Fruit fly (Drosophila melanogaster) whole organism, embryonic: ENCODE measurements around the gene spirit.

Experiments
- Adf1 ChIP-seq: fragments of 200-800 bp; sonication (Bioruptor generic); IDR thresholded peaks from 2 replicates; pipeline ENCODE4 v1.3.6; 2022; ENCODE audit warnings: missing biosample characterization, missing genetic modification characterization
- B-H1 ChIP-seq: fragments of 200-800 bp; sonication (Bioruptor generic); IDR thresholded peaks from 3 replicates; pipeline ENCODE4 v1.3.6; 2022; ENCODE audit warnings: missing biosample characterization, missing genetic modification characterization
- CG10321 ChIP-seq: fragments of 200-800 bp; sonication (Bioruptor generic); IDR thresholded peaks from 2 replicates; pipeline ENCODE4 v1.3.6; 2022; ENCODE audit warnings: missing biosample characterization, missing genetic modification characterization
- CG10979 ChIP-seq: fragments of 200-800 bp; sonication (Bioruptor generic); optimal IDR thresholded peaks from 2 replicates; lab custom pipeline; 2018; ENCODE audit warnings: missing biosample characterization, mild to moderate bottlenecking, missing genetic modification characterization, moderate library complexity
- CG12155 ChIP-seq: fragments of 200-800 bp; sonication (Bioruptor generic); optimal IDR thresholded peaks from 3 replicates; lab custom pipeline; 2016; ENCODE audit warnings: missing biosample characterization, missing genetic modification characterization
- CG12219 ChIP-seq: fragments of 200-800 bp; sonication (Bioruptor generic); optimal IDR thresholded peaks from 3 replicates; lab custom pipeline; 2018; ENCODE audit warnings: missing biosample characterization, mild to moderate bottlenecking, missing genetic modification characterization
- CG12391 ChIP-seq: fragments of 200-800 bp; sonication (Bioruptor generic); optimal IDR thresholded peaks from 3 replicates; lab custom pipeline; 2018; ENCODE audit warnings: missing biosample characterization, mild to moderate bottlenecking, missing genetic modification characterization, moderate library complexity
- CG12659 ChIP-seq: fragments of 200-800 bp; sonication (Bioruptor generic); optimal IDR thresholded peaks from 3 replicates; lab custom pipeline; 2017; ENCODE audit warnings: mild to moderate bottlenecking, missing biosample characterization, missing genetic modification reagents, missing genetic modification characterization
- CG12769 ChIP-seq: fragments of 200-800 bp; sonication (Bioruptor generic); optimal IDR thresholded peaks from 2 replicates; lab custom pipeline; 2019; ENCODE audit warnings: missing biosample characterization, mild to moderate bottlenecking, missing genetic modification characterization, moderate library complexity
- CG14441 ChIP-seq: fragments of 200-800 bp; sonication (Bioruptor generic); IDR thresholded peaks from 2 replicates; pipeline ENCODE4 v1.3.6; 2022; ENCODE audit warnings: missing biosample characterization, missing genetic modification characterization
- CG15269 ChIP-seq: fragments of 200-800 bp; sonication (Bioruptor generic); optimal IDR thresholded peaks from 2 replicates; lab custom pipeline; 2018; ENCODE audit warnings: missing biosample characterization, mild to moderate bottlenecking, missing genetic modification characterization, moderate library complexity
- CG1602 ChIP-seq: fragments of 200-800 bp; sonication (Bioruptor generic); optimal IDR thresholded peaks from 3 replicates; lab custom pipeline; 2016; ENCODE audit warnings: missing biosample characterization, missing genetic modification characterization
- CG17385 ChIP-seq: fragments of 200-800 bp; sonication (Bioruptor generic); optimal IDR thresholded peaks from 3 replicates; lab custom pipeline; 2018; ENCODE audit warnings: missing biosample characterization, mild to moderate bottlenecking, missing genetic modification characterization
- CG18599 ChIP-seq: fragments of 200-800 bp; sonication (Bioruptor generic); optimal IDR thresholded peaks from 3 replicates; lab custom pipeline; 2017; ENCODE audit warnings: missing biosample characterization, missing genetic modification characterization, mild to moderate bottlenecking, moderate library complexity, missing genetic modification reagents
- CG2120 ChIP-seq: fragments of 200-800 bp; sonication (Bioruptor generic); optimal IDR thresholded peaks from 3 replicates; lab custom pipeline; 2016; ENCODE audit warnings: missing biosample characterization, missing genetic modification characterization
- CG2202 ChIP-seq: fragments of 200-800 bp; sonication (Bioruptor generic); optimal IDR thresholded peaks from 2 replicates; lab custom pipeline; 2018; ENCODE audit warnings: missing biosample characterization, mild to moderate bottlenecking, missing genetic modification characterization
- CG30403 ChIP-seq: fragments of 200-800 bp; sonication (Bioruptor generic); optimal IDR thresholded peaks from 3 replicates; lab custom pipeline; 2016; ENCODE audit warnings: missing biosample characterization, missing genetic modification characterization
- CG31388 ChIP-seq: fragments of 200-800 bp; sonication (Bioruptor generic); optimal IDR thresholded peaks from 2 replicates; lab custom pipeline; 2016; ENCODE audit warnings: missing biosample characterization, missing genetic modification characterization
- CG32532 ChIP-seq: fragments of 200-800 bp; sonication (Bioruptor generic); IDR thresholded peaks from 2 replicates; pipeline ENCODE4 v1.3.6; 2022; ENCODE audit warnings: missing biosample characterization, missing genetic modification characterization
- CG7271 ChIP-seq: fragments of 200-800 bp; sonication (Bioruptor generic); optimal IDR thresholded peaks from 2 replicates; lab custom pipeline; 2018; ENCODE audit warnings: missing biosample characterization, mild to moderate bottlenecking, missing genetic modification characterization, moderate library complexity
- CG8290 ChIP-seq, 3 experiments: fragments of 200-800 bp; sonication (Bioruptor generic); optimal IDR thresholded peaks; 2 replicates each; lab custom pipeline; 2016 to 2019; ENCODE audit warnings: missing biosample characterization in 3 of 3, missing genetic modification characterization in 3 of 3, mild to moderate bottlenecking in 2 of 3, moderate library complexity in 1 of 3
- CG8388 ChIP-seq: fragments of 200-800 bp; sonication (Bioruptor generic); optimal IDR thresholded peaks from 2 replicates; lab custom pipeline; 2019; ENCODE audit warnings: missing biosample characterization, mild to moderate bottlenecking, missing genetic modification characterization, moderate library complexity
- CG9727 ChIP-seq: fragments of 200-800 bp; sonication (Bioruptor generic); optimal IDR thresholded peaks from 3 replicates; lab custom pipeline; 2017; ENCODE audit warnings: missing biosample characterization, mild to moderate bottlenecking, missing genetic modification characterization
- CG9876 ChIP-seq: fragments of 200-800 bp; sonication (Bioruptor generic); optimal IDR thresholded peaks from 2 replicates; lab custom pipeline; 2016; ENCODE audit warnings: missing biosample characterization, missing genetic modification characterization
- D19B ChIP-seq: fragments of 200-800 bp; sonication (Bioruptor generic); optimal IDR thresholded peaks from 2 replicates; lab custom pipeline; 2017; ENCODE audit warnings: missing biosample characterization, mild to moderate bottlenecking, missing genetic modification characterization
- Dad ChIP-seq: fragments of 200-800 bp; sonication (Bioruptor generic); optimal IDR thresholded peaks from 3 replicates; lab custom pipeline; 2016; ENCODE audit warnings: missing biosample characterization, missing genetic modification characterization
- Dp ChIP-seq: fragments of 200-800 bp; sonication (Bioruptor generic); optimal IDR thresholded peaks from 2 replicates; lab custom pipeline; 2018; ENCODE audit warnings: missing biosample characterization, mild to moderate bottlenecking, missing genetic modification characterization, moderate library complexity
- Fer2 ChIP-seq: fragments of 200-800 bp; sonication (Bioruptor generic); optimal IDR thresholded peaks from 2 replicates; lab custom pipeline; 2018; ENCODE audit warnings: missing biosample characterization, mild to moderate bottlenecking, missing genetic modification characterization, moderate library complexity
- Fer3 ChIP-seq: fragments of 200-800 bp; sonication (Bioruptor generic); optimal IDR thresholded peaks from 2 replicates; lab custom pipeline; 2018; ENCODE audit warnings: missing biosample characterization, mild to moderate bottlenecking, missing genetic modification characterization, moderate library complexity
- H2.0 ChIP-seq: fragments of 200-800 bp; sonication (Bioruptor generic); IDR thresholded peaks from 2 replicates; pipeline ENCODE4 v1.3.6; 2022; ENCODE audit warnings: missing biosample characterization, missing genetic modification characterization
- HHEX ChIP-seq: fragments of 200-800 bp; sonication (Bioruptor generic); optimal IDR thresholded peaks from 3 replicates; lab custom pipeline; 2017; ENCODE audit warnings: missing biosample characterization, mild to moderate bottlenecking, missing genetic modification characterization, missing genetic modification reagents
- NC2α ChIP-seq: fragments of 200-800 bp; sonication (Bioruptor generic); optimal IDR thresholded peaks from 2 replicates; lab custom pipeline; 2016; ENCODE audit warnings: missing biosample characterization, missing genetic modification characterization
- PHDP ChIP-seq: fragments of 200-800 bp; sonication (Bioruptor generic); optimal IDR thresholded peaks from 3 replicates; lab custom pipeline; 2018; ENCODE audit warnings: missing biosample characterization, mild to moderate bottlenecking, missing genetic modification characterization, moderate library complexity
- Poxn ChIP-seq: fragments of 200-800 bp; sonication (Bioruptor generic); IDR thresholded peaks from 2 replicates; pipeline ENCODE4 v1.3.6; 2022; ENCODE audit warnings: missing biosample characterization, missing genetic modification characterization
- Ptx1 ChIP-seq: fragments of 200-800 bp; sonication (Bioruptor generic); IDR thresholded peaks from 2 replicates; pipeline ENCODE4 v1.3.6; 2022; ENCODE audit warnings: missing biosample characterization, missing genetic modification characterization
- Sox100B ChIP-seq: fragments of 200-800 bp; sonication (Bioruptor generic); optimal IDR thresholded peaks from 3 replicates; lab custom pipeline; 2018; ENCODE audit warnings: missing biosample characterization, mild to moderate bottlenecking, missing genetic modification characterization
- ap ChIP-seq: fragments of 200-800 bp; sonication (Bioruptor generic); IDR thresholded peaks from 2 replicates; pipeline ENCODE4 v1.3.6; 2022; ENCODE audit warnings: missing biosample characterization, missing genetic modification characterization
- btn ChIP-seq: fragments of 200-800 bp; sonication (Bioruptor generic); optimal IDR thresholded peaks from 2 replicates; lab custom pipeline; 2016; ENCODE audit warnings: missing biosample characterization, missing genetic modification characterization
- dan ChIP-seq: fragments of 200-800 bp; sonication (Bioruptor generic); IDR thresholded peaks from 2 replicates; pipeline ENCODE4 v1.3.6; 2022; ENCODE audit warnings: missing biosample characterization, missing genetic modification characterization
- dysf ChIP-seq: fragments of 200-800 bp; sonication (Bioruptor generic); IDR thresholded peaks from 3 replicates; pipeline ENCODE4 v1.3.6; 2022; ENCODE audit warnings: missing biosample characterization, missing genetic modification characterization
- fd3F ChIP-seq: fragments of 200-800 bp; sonication (Bioruptor generic); optimal IDR thresholded peaks from 2 replicates; lab custom pipeline; 2018; ENCODE audit warnings: missing biosample characterization, mild to moderate bottlenecking, missing genetic modification characterization, moderate library complexity
- fru ChIP-seq: fragments of >200 bp; optimal IDR thresholded peaks from 2 replicates; lab custom pipeline; 2017
- gsb ChIP-seq: fragments of 200-800 bp; sonication (Bioruptor generic); IDR thresholded peaks from 2 replicates; pipeline ENCODE4 v1.3.6; 2022; ENCODE audit warnings: missing biosample characterization, missing genetic modification characterization
- gt ChIP-seq: fragments of 200-800 bp; sonication (Bioruptor generic); IDR thresholded peaks from 2 replicates; pipeline ENCODE4 v1.3.6; 2022; ENCODE audit warnings: missing biosample characterization, missing genetic modification characterization
- lmd ChIP-seq: fragments of 200-800 bp; sonication (Bioruptor generic); IDR thresholded peaks from 2 replicates; pipeline ENCODE4 v1.3.6; 2022; ENCODE audit warnings: missing biosample characterization, missing genetic modification characterization
- rib ChIP-seq: fragments of 200-800 bp; sonication (Bioruptor generic); IDR thresholded peaks from 2 replicates; pipeline ENCODE4 v1.3.6; 2022; ENCODE audit warnings: missing biosample characterization, missing genetic modification characterization
- schlank ChIP-seq: fragments of 200-800 bp; sonication (Bioruptor generic); optimal IDR thresholded peaks from 2 replicates; lab custom pipeline; 2018; ENCODE audit warnings: missing biosample characterization, mild to moderate bottlenecking, missing genetic modification characterization
- scrt ChIP-seq: fragments of 200-800 bp; sonication (Bioruptor generic); optimal IDR thresholded peaks from 2 replicates; lab custom pipeline; 2018; ENCODE audit warnings: missing biosample characterization, mild to moderate bottlenecking, missing genetic modification characterization, moderate library complexity
- slp2 ChIP-seq: fragments of 200-800 bp; sonication (Bioruptor generic); optimal IDR thresholded peaks from 2 replicates; lab custom pipeline; 2016; ENCODE audit warnings: missing biosample characterization, missing genetic modification characterization
- sqz ChIP-seq: fragments of 200-800 bp; sonication (Bioruptor generic); optimal IDR thresholded peaks from 3 replicates; lab custom pipeline; 2018; ENCODE audit warnings: missing biosample characterization, mild to moderate bottlenecking, missing genetic modification characterization
- trem ChIP-seq: fragments of 200-800 bp; optimal IDR thresholded peaks from 3 replicates; lab custom pipeline; 2019; ENCODE audit warnings: missing biosample characterization, mild to moderate bottlenecking, missing genetic modification characterization, moderate library complexity
- yki ChIP-seq: fragments of >200 bp; optimal IDR thresholded peaks from 3 replicates; lab custom pipeline; 2018

The spirit gene

dm6 chrX:8583159-8583558 lies 9.8 kb upstream of the spirit start (continued):
- TF ChIP-seq CG7271 (tag; lab: Kevin White, UChicago) (no peak), scrt (GFP tag; lab: Kevin White, UChicago) (peak; percentile 18), ap (GFP tag; lab: Robert Waterston, UW) (no peak), CG15269 (tag; lab: Kevin White, UChicago) (peak; percentile 32), CG14441 (peak; percentile 33; the same call in 1 of the 2 replicates), CG30403 (GFP tag; lab: Kevin White, UChicago) (peak; percentile 13), Fer3 (no peak), CG18599 (GFP tag; lab: Kevin White, UChicago) (peak; percentile 44), PHDP (tag; lab: Kevin White, UChicago) (peak; percentile 24), dan (GFP tag; lab: Robert Waterston, UW) (no peak), Fer2 (tag; lab: Kevin White, UChicago) (no peak), CG10321 (GFP tag; lab: Robert Waterston, UW) (no peak), Poxn (GFP tag; lab: Robert Waterston, UW) (0 out of 2 replicates have a peak, but pooled peaks have one; percentile 8), CG9727 (GFP tag; lab: Kevin White, UChicago) (peak; percentile 13), sqz (GFP tag; lab: Kevin White, UChicago) (no peak), CG10979 (no peak), CG17385 (peak; percentile 33), CG8388 (GFP tag; lab: Kevin White, UChicago) (no peak), CG32532 (GFP tag; lab: Robert Waterston, UW) (peak; percentile 32; the same call in 1 of the 2 replicates), Ptx1 (peak; percentile 30; the same call in 1 of the 2 replicates), schlank (no peak), CG12155 (GFP tag; lab: Kevin White, UChicago) (no peak), CG8290 (GFP tag; optimal IDR thresholded peaks at IDR 0.05; lab: Kevin White, UChicago) (no peak), CG8290 (tag; optimal IDR thresholded peaks at IDR 0.05; lab: Kevin White, UChicago) (peak in 1 of 2 experiments; percentile 10), CG12659 (GFP tag; lab: Kevin White, UChicago) (peak; percentile 52), gsb (GFP tag; lab: Robert Waterston, UW) (0 out of 2 replicates have a peak, but pooled peaks have one; percentile 37), btn (GFP tag; lab: Kevin White, UChicago) (no peak), CG1602 (no peak), HHEX (peak; percentile 19), CG2120 (GFP tag; lab: Kevin White, UChicago) (peak; percentile 34), NC2α (GFP tag; lab: Kevin White, UChicago) (no peak), CG12391 (peak; percentile 2), Dad (GFP tag; lab: Kevin White, UChicago) (no peak), lmd (GFP tag; lab: Robert Waterston, UW) (peak; percentile 63), CG9876 (GFP tag; lab: Kevin White, UChicago) (no peak), CG12769 (peak; percentile 14), fd3F (no peak), Dp (GFP tag; lab: Kevin White, UChicago) (no peak), D19B (GFP tag; lab: Kevin White, UChicago) (no peak), trem (tag; lab: Kevin White, UChicago) (no peak), gt (GFP tag; lab: Robert Waterston, UW) (no peak), CG31388 (GFP tag; lab: Kevin White, UChicago) (no peak), dysf (GFP tag; lab: Robert Waterston, UW) (peak; percentile 60; the same call in 2 of the 3 replicates), fru (no peak), CG2202 (no peak), slp2 (GFP tag; lab: Kevin White, UChicago) (no peak), H2.0 (0 out of 2 replicates have a peak, but pooled peaks have one; percentile 8), Adf1 (GFP tag; lab: Robert Waterston, UW) (no peak), Sox100B (GFP tag; lab: Kevin White, UChicago) (no peak), yki (lab: Kevin White, UChicago) (no peak), CG12219 (GFP tag; lab: Kevin White, UChicago) (no peak), B-H1 (no peak), rib (no peak)
